Worm (Caenorhabditis elegans): Measurements from ENCODE around the gene ctl-2.

The ctl-2 gene

ce11 chrII:14252057-14252456, 49.8 kb downstream of the ctl-2 start, which contains the start of gene Y54G11A.2:
Gene Y54G11A.2, plus strand, starts transcription at chrII:14252357.
- TF ChIP-seq sma-9 (GFP tag; optimal IDR thresholded peaks at IDR 0.05) (no peak), sma-9 (tag; optimal IDR thresholded peaks at IDR 0.05) (no peak), nhr-237 (tag; optimal IDR thresholded peaks at IDR 0.05) (no peak), unc-55 (GFP tag; optimal IDR thresholded peaks at IDR 0.05) (no peak), lin-39 (tag; optimal IDR thresholded peaks at IDR 0.05) (no peak), elt-3 (tag; optimal IDR thresholded peaks at IDR 0.05) (no peak), lin-13 (GFP tag; optimal IDR thresholded peaks at IDR 0.05) (no peak), alr-1 (tag; optimal IDR thresholded peaks at IDR 0.05) (no peak), nhr-77 (tag; optimal IDR thresholded peaks at IDR 0.05) (no peak), ceh-16 (tag; optimal IDR thresholded peaks at IDR 0.05) (no peak), nhr-23 (tag; optimal IDR thresholded peaks at IDR 0.05) (no peak)

- TF ChIP-seq ztf-1 (GFP tag; conservative IDR thresholded peaks at IDR 0.05) (peak; percentile 73; the same call in 1 of the 2 replicates), sma-3 (GFP tag; optimal IDR thresholded peaks at IDR 0.05) (peak; percentile 93), alr-1 (tag; optimal IDR thresholded peaks at IDR 0.05) (no peak), ceh-16 (tag; optimal IDR thresholded peaks at IDR 0.05) (peak; percentile 42), peb-1 (tag; optimal IDR thresholded peaks at IDR 0.05) (no peak), C34F6.9 (tag; optimal IDR thresholded peaks at IDR 0.05) (peak; percentile 91), blmp-1 (tag; optimal IDR thresholded peaks at IDR 0.05; ENCODE audit: insufficient read depth) (peak; percentile 86), nhr-23 (tag; optimal IDR thresholded peaks at IDR 0.05) (no peak), unc-55 (GFP tag; optimal IDR thresholded peaks at IDR 0.05) (peak; percentile 69), fos-1 (tag; optimal IDR thresholded peaks at IDR 0.05) (peak; percentile 31), mdl-1 (tag; optimal IDR thresholded peaks at IDR 0.05) (peak; percentile 51 to 81), crh-2 (tag; optimal IDR thresholded peaks at IDR 0.05) (peak; percentile 95), nhr-129 (tag; optimal IDR thresholded peaks at IDR 0.05) (peak; percentile 79), lin-39 (tag; optimal IDR thresholded peaks at IDR 0.05) (no peak), ztf-11 (tag; optimal IDR thresholded peaks at IDR 0.05) (no peak), mab-5 (tag; optimal IDR thresholded peaks at IDR 0.05) (peak; percentile 76), elt-1 (tag; optimal IDR thresholded peaks at IDR 0.05) (no peak), ama-1 (optimal IDR thresholded peaks at IDR 0.05) (peak; percentile 66), ztf-4 (tag; optimal IDR thresholded peaks at IDR 0.05) (peak; percentile 86), R02D3.7 (tag; optimal IDR thresholded peaks at IDR 0.05) (no peak), skn-1 (tag; optimal IDR thresholded peaks at IDR 0.05) (no peak), nhr-21 (tag; optimal IDR thresholded peaks at IDR 0.05) (peak; percentile 87), lin-13 (GFP tag; optimal IDR thresholded peaks at IDR 0.05) (peak; percentile 90), snpc-4 (tag; optimal IDR thresholded peaks at IDR 0.05) (peak; percentile 35), sem-4 (tag; optimal IDR thresholded peaks at IDR 0.05) (peak; percentile 85), aly-2 (tag; optimal IDR thresholded peaks at IDR 0.05) (no peak), mbf-1 (tag; optimal IDR thresholded peaks at IDR 0.05) (no peak), Y55F3AM.14 (GFP tag; optimal IDR thresholded peaks at IDR 0.05) (peak; percentile 93), lsy-2 (tag; optimal IDR thresholded peaks at IDR 0.05) (peak; percentile 85), gmeb-1 (tag; optimal IDR thresholded peaks at IDR 0.05) (peak; percentile 97), nhr-25 (tag; optimal IDR thresholded peaks at IDR 0.05) (peak; percentile 95), nhr-77 (tag; optimal IDR thresholded peaks at IDR 0.05) (peak; percentile 53), nhr-12 (tag; optimal IDR thresholded peaks at IDR 0.05) (no peak), nhr-11 (tag; optimal IDR thresholded peaks at IDR 0.05) (no peak), nhr-10 (tag; optimal IDR thresholded peaks at IDR 0.05) (peak; percentile 64), nhr-6 (tag; optimal IDR thresholded peaks at IDR 0.05) (peak; percentile 85), sma-9 (GFP tag; optimal IDR thresholded peaks at IDR 0.05) (peak; percentile 93), sma-9 (tag; optimal IDR thresholded peaks at IDR 0.05) (no peak), elt-3 (tag; optimal IDR thresholded peaks at IDR 0.05) (no peak), unc-39 (tag; optimal IDR thresholded peaks at IDR 0.05) (no peak), F13H6.1 (tag; optimal IDR thresholded peaks at IDR 0.05) (peak; percentile 92), ZK546.5 (tag; optimal IDR thresholded peaks at IDR 0.05) (peak; percentile 57), lin-11 (tag; optimal IDR thresholded peaks at IDR 0.05) (no peak), nhr-237 (tag; optimal IDR thresholded peaks at IDR 0.05) (no peak), ceh-82 (tag; optimal IDR thresholded peaks at IDR 0.05) (peak; percentile 10), dmd-4 (tag; optimal IDR thresholded peaks at IDR 0.05) (peak; percentile 20), zag-1 (tag; optimal IDR thresholded peaks at IDR 0.05) (peak; percentile 4), egl-27 (tag; optimal IDR thresholded peaks at IDR 0.05) (peak; percentile 18), unc-62 (GFP tag; optimal IDR thresholded peaks at IDR 0.05) (no peak)
These were observed 50.4 kb downstream of the ctl-2 start for ce11 chrII:14251400-14251940.
